Worm (Caenorhabditis elegans): ENCODE measurements around the gene F55C10.5.

DNA sequence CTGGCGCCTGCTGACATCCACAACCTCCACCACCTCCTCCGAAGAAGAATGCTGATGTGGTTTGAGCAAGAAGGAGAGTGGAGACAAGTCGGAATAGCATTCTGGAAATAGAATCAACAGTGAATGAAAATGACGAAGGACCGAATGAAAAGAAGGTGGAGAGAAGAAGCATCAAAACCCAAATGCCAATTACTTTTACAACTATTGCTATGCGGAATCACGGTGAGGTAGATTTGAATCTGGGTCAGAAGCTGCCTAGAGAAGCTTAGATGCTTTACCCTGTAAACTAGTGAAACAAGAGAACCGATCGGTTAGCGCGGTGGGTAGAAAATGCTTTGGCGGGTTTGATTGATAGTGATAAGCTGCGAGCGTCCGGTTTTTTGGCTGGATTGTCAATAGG lies 36.0 kb upstream of the F55C10.5 start, which contains the start of gene grl-7:
- no peak for TF ChIP-seq ztf-29 (GFP tag; IDR thresholded peaks at IDR 0.05)
- TF ChIP-seq cog-1 (tag; optimal IDR thresholded peaks at IDR 0.05) = no peak
- TF ChIP-seq ztf-23 (GFP tag; IDR thresholded peaks at IDR 0.05) = no peak
- no peak for TF ChIP-seq ref-1 (GFP tag; conservative IDR thresholded peaks at IDR 0.05)
- no peak for TF ChIP-seq flt-1 (GFP tag; IDR thresholded peaks at IDR 0.05)
- TF ChIP-seq klf-2 (GFP tag; conservative IDR thresholded peaks at IDR 0.05) = no peak
- TF ChIP-seq tab-1 (GFP tag; IDR thresholded peaks at IDR 0.05) = no peak
- TF ChIP-seq T22C8.4 (GFP tag; IDR thresholded peaks at IDR 0.05) = no peak
- no peak for TF ChIP-seq med-1 (GFP tag; optimal IDR thresholded peaks at IDR 0.05; ENCODE audit: insufficient read depth)
